Worm (Caenorhabditis elegans): ENCODE measurements around the gene F59E12.17.

DNA sequence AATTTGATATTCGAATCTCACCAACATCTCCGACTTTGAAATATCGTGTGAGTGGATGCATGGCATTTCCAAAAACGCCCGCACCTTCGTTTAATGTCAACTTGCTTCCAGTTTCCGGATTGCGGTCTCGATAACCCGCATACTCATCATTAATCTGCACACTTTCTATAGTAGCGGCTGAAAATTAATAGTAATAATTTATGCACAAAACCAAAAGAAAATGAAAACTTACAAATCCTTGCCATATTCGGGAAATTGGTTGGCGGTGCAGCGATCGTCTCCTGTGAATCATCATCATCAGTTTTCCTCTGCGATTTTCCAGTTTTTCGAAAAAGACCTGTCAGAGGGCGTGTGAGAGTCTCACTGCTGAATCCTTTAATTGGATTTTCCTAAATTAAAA lies 10.9 kb upstream of the F59E12.17 start:
- TF ChIP-seq elt-3 (tag; optimal IDR thresholded peaks at IDR 0.05) (no peak), egl-27 (tag; optimal IDR thresholded peaks at IDR 0.05) (no peak), nhr-25 (tag; optimal IDR thresholded peaks at IDR 0.05) (no peak), aly-2 (tag; optimal IDR thresholded peaks at IDR 0.05) (no peak), unc-39 (tag; optimal IDR thresholded peaks at IDR 0.05) (no peak), lin-39 (tag; optimal IDR thresholded peaks at IDR 0.05) (no peak), snpc-4 (tag; optimal IDR thresholded peaks at IDR 0.05) (no peak), unc-55 (GFP tag; optimal IDR thresholded peaks at IDR 0.05) (no peak), ZK546.5 (tag; optimal IDR thresholded peaks at IDR 0.05) (no peak), ztf-11 (tag; optimal IDR thresholded peaks at IDR 0.05) (no peak)

All from whole organism, L2 larva.